Worm (Caenorhabditis elegans) whole organism, L3 larva: Measurements from ENCODE around the gene rom-2.

Experiments
- R02D3.7 ChIP-seq: fragments of 150-350 bp; optimal IDR thresholded peaks from 2 replicates; lab custom pipeline; 2014; ENCODE audit warnings: missing biosample characterization, missing genetic modification characterization
- ZK546.5 ChIP-seq: sonication (generic microtip); optimal IDR thresholded peaks from 2 replicates; lab custom pipeline; 2017; ENCODE audit warnings: missing biosample characterization, missing genetic modification characterization
- aly-2 ChIP-seq: fragments of 150-350 bp; optimal IDR thresholded peaks from 2 replicates; lab custom pipeline; 2014; ENCODE audit warnings: missing biosample characterization, missing genetic modification characterization
- ama-1 ChIP-seq: fragments of 150-350 bp; optimal IDR thresholded peaks from 2 replicates; lab custom pipeline; 2018
- ceh-16 ChIP-seq: sonication (generic microtip); optimal IDR thresholded peaks from 2 replicates; lab custom pipeline; 2017; ENCODE audit warnings: missing biosample characterization, missing genetic modification characterization
- ceh-28 ChIP-seq: fragments of 150-350 bp; optimal IDR thresholded peaks from 2 replicates; lab custom pipeline; 2014; ENCODE audit warnings: missing biosample characterization, missing genetic modification reagents, missing genetic modification characterization
- ceh-82 ChIP-seq: fragments of 150-350 bp; optimal IDR thresholded peaks from 2 replicates; lab custom pipeline; 2014; ENCODE audit warnings: missing biosample characterization, missing genetic modification characterization
- ceh-9 ChIP-seq: sonication (generic microtip); optimal IDR thresholded peaks from 2 replicates; lab custom pipeline; 2018; ENCODE audit warnings: missing biosample characterization, missing genetic modification characterization
- daf-12 ChIP-seq: fragments of 150-350 bp; optimal IDR thresholded peaks from 2 replicates; lab custom pipeline; 2014; ENCODE audit warnings: missing biosample characterization, missing genetic modification reagents, missing genetic modification characterization
- egl-27 ChIP-seq: sonication (generic microtip); optimal IDR thresholded peaks from 4 replicates; lab custom pipeline; 2017; ENCODE audit warnings: missing biosample characterization, missing genetic modification reagents, missing genetic modification characterization
- egl-5 ChIP-seq: fragments of 150-350 bp; optimal IDR thresholded peaks from 2 replicates; lab custom pipeline; 2017; ENCODE audit warnings: missing biosample characterization, missing genetic modification reagents, missing genetic modification characterization, inconsistent platforms
- elt-1 ChIP-seq: fragments of 150-350 bp; optimal IDR thresholded peaks from 2 replicates; lab custom pipeline; 2014; ENCODE audit warnings: missing biosample characterization, missing genetic modification characterization
- elt-2 ChIP-seq: sonication (generic microtip); optimal IDR thresholded peaks from 2 replicates; lab custom pipeline; 2016; ENCODE audit warnings: missing genetic modification reagents, mild to moderate bottlenecking, missing genetic modification characterization, missing compliant biosample characterization
- elt-3 ChIP-seq, 3 experiments: fragments of 150-350 bp in 1 of 3; sonication (generic microtip) in 2 of 3; optimal IDR thresholded peaks; 2 replicates in 2 of 3; 4 replicates in 1 of 3; lab custom pipeline; 2014 to 2017; ENCODE audit warnings: missing biosample characterization in 3 of 3, missing genetic modification characterization in 3 of 3
- eor-1 ChIP-seq, 2 experiments: fragments of 150-350 bp; optimal IDR thresholded peaks; 2 replicates each; lab custom pipeline; 2014 to 2018; ENCODE audit warnings: missing biosample characterization in 2 of 2, missing genetic modification characterization in 2 of 2
- fkh-10 ChIP-seq: sonication (generic microtip); optimal IDR thresholded peaks from 2 replicates; lab custom pipeline; 2017; ENCODE audit warnings: missing biosample characterization, missing genetic modification reagents, missing genetic modification characterization
- fkh-2 ChIP-seq: fragments of 150-350 bp; optimal IDR thresholded peaks from 2 replicates; lab custom pipeline; 2014; ENCODE audit warnings: missing biosample characterization, missing genetic modification reagents, missing genetic modification characterization
- fos-1 ChIP-seq: fragments of 150-350 bp; optimal IDR thresholded peaks from 2 replicates; lab custom pipeline; 2014; ENCODE audit warnings: missing biosample characterization, missing genetic modification characterization
- hmg-11 ChIP-seq: sonication (generic microtip); optimal IDR thresholded peaks from 2 replicates; lab custom pipeline; 2016; ENCODE audit warnings: missing genetic modification characterization, missing compliant biosample characterization
- jun-1 ChIP-seq: fragments of 150-350 bp; optimal IDR thresholded peaks from 2 replicates; lab custom pipeline; 2014; ENCODE audit warnings: missing biosample characterization, missing genetic modification reagents, missing genetic modification characterization
- lin-15B ChIP-seq: fragments of 150-350 bp; optimal IDR thresholded peaks from 2 replicates; lab custom pipeline; 2014; ENCODE audit warnings: missing biosample characterization, missing genetic modification characterization
- lin-39 ChIP-seq: fragments of 150-350 bp; optimal IDR thresholded peaks from 2 replicates; lab custom pipeline; 2018; ENCODE audit warnings: missing biosample characterization, missing genetic modification reagents, missing genetic modification characterization
- lsy-12 ChIP-seq: sonication (generic microtip); optimal IDR thresholded peaks from 2 replicates; lab custom pipeline; 2016; ENCODE audit warnings: mild to moderate bottlenecking, missing genetic modification characterization, missing compliant biosample characterization
- mdl-1 ChIP-seq: fragments of 150-350 bp; optimal IDR thresholded peaks from 2 replicates; lab custom pipeline; 2014; ENCODE audit warnings: missing biosample characterization, missing genetic modification characterization
- mml-1 ChIP-seq: fragments of 150-350 bp; sonication (generic microtip); optimal IDR thresholded peaks from 3 replicates; lab custom pipeline; 2014; ENCODE audit warnings: missing biosample characterization, missing genetic modification characterization
- nfya-1 ChIP-seq: sonication (generic microtip); optimal IDR thresholded peaks from 2 replicates; lab custom pipeline; 2017; ENCODE audit warnings: missing genetic modification characterization, mild to moderate bottlenecking, missing compliant biosample characterization, antibody characterized with exemption, moderate library complexity; ENCODE audit not compliant: insufficient read depth
- nhr-11 ChIP-seq: fragments of 150-350 bp; optimal IDR thresholded peaks from 2 replicates; lab custom pipeline; 2014; ENCODE audit warnings: missing biosample characterization, missing genetic modification characterization
- nhr-12 ChIP-seq: fragments of 150-350 bp; optimal IDR thresholded peaks from 2 replicates; lab custom pipeline; 2014; ENCODE audit warnings: missing biosample characterization, missing genetic modification characterization
- nhr-23 ChIP-seq: fragments of 150-350 bp; optimal IDR thresholded peaks from 2 replicates; lab custom pipeline; 2014; ENCODE audit warnings: missing biosample characterization, missing genetic modification reagents, missing genetic modification characterization
- nhr-237 ChIP-seq: fragments of 150-350 bp; optimal IDR thresholded peaks from 2 replicates; lab custom pipeline; 2014; ENCODE audit warnings: missing biosample characterization, missing genetic modification characterization
- nhr-25 ChIP-seq: sonication (generic microtip); optimal IDR thresholded peaks from 2 replicates; lab custom pipeline; 2017; ENCODE audit warnings: missing biosample characterization, missing genetic modification characterization
- nhr-28 ChIP-seq: fragments of 150-350 bp; optimal IDR thresholded peaks from 2 replicates; lab custom pipeline; 2014; ENCODE audit warnings: missing biosample characterization, missing genetic modification characterization
- nhr-43 ChIP-seq: sonication (generic microtip); optimal IDR thresholded peaks from 2 replicates; lab custom pipeline; 2016; ENCODE audit warnings: mild to moderate bottlenecking, missing genetic modification characterization, missing compliant biosample characterization; ENCODE audit not compliant: poor library complexity, severe bottlenecking
- nhr-67 ChIP-seq: fragments of 150-350 bp; optimal IDR thresholded peaks from 2 replicates; lab custom pipeline; 2014; ENCODE audit warnings: missing biosample characterization, missing genetic modification characterization
- nhr-76 ChIP-seq: fragments of 150-350 bp; sonication (generic microtip); optimal IDR thresholded peaks from 5 replicates; lab custom pipeline; 2014; ENCODE audit warnings: missing biosample characterization, missing genetic modification characterization
- nhr-77 ChIP-seq: fragments of 150-350 bp; optimal IDR thresholded peaks from 2 replicates; lab custom pipeline; 2014; ENCODE audit warnings: missing biosample characterization, missing genetic modification characterization
- pha-4 ChIP-seq: fragments of 150-350 bp; optimal IDR thresholded peaks from 2 replicates; lab custom pipeline; 2014; ENCODE audit warnings: missing biosample characterization, missing genetic modification reagents, missing genetic modification characterization
- pqm-1 ChIP-seq: fragments of 150-350 bp; optimal IDR thresholded peaks from 2 replicates; lab custom pipeline; 2017; ENCODE audit warnings: missing biosample characterization, missing genetic modification characterization, inconsistent platforms
- sea-2 ChIP-seq: fragments of 150-350 bp; sonication (generic microtip); optimal IDR thresholded peaks from 4 replicates; lab custom pipeline; 2014; ENCODE audit warnings: missing biosample characterization, missing genetic modification reagents, missing genetic modification characterization
- skn-1 ChIP-seq: fragments of 150-350 bp; optimal IDR thresholded peaks from 2 replicates; lab custom pipeline; 2014; ENCODE audit warnings: missing biosample characterization, missing genetic modification characterization
- snpc-4 ChIP-seq: fragments of 150-350 bp; optimal IDR thresholded peaks from 2 replicates; lab custom pipeline; 2014; ENCODE audit warnings: missing biosample characterization, missing genetic modification characterization
- tbx-2 ChIP-seq: sonication (generic microtip); optimal IDR thresholded peaks from 2 replicates; lab custom pipeline; 2016; ENCODE audit warnings: mild to moderate bottlenecking, missing genetic modification characterization, missing compliant biosample characterization
- unc-39 ChIP-seq: sonication (generic microtip); optimal IDR thresholded peaks from 4 replicates; lab custom pipeline; 2017; ENCODE audit warnings: missing biosample characterization, missing genetic modification characterization
- unc-62 ChIP-seq: fragments of 150-350 bp; sonication (generic microtip); optimal IDR thresholded peaks from 4 replicates; lab custom pipeline; 2014; ENCODE audit warnings: missing biosample characterization, missing genetic modification reagents, missing genetic modification characterization
- zag-1 ChIP-seq: fragments of 150-350 bp; optimal IDR thresholded peaks from 2 replicates; lab custom pipeline; 2014; ENCODE audit warnings: missing biosample characterization, missing genetic modification characterization
- ztf-11 ChIP-seq: fragments of 150-350 bp; optimal IDR thresholded peaks from 2 replicates; lab custom pipeline; 2014; ENCODE audit warnings: missing biosample characterization, missing genetic modification characterization
- ztf-4 ChIP-seq: fragments of 150-350 bp; optimal IDR thresholded peaks from 2 replicates; lab custom pipeline; 2014; ENCODE audit warnings: missing biosample characterization, missing genetic modification characterization

Gene rom-2

ce11 chrIII:9629855-9630254, 34.4 kb upstream of the rom-2 start, which contains the start of gene rpac-19:
TSS of gene rpac-19 (minus strand) at chrIII:9629885.
- no peak for TF ChIP-seq ceh-16 (tag; lab: Kevin White, UChicago)
- TF ChIP-seq snpc-4 (tag; lab: Kevin White, UChicago): peak; percentile 53
- no peak for TF ChIP-seq daf-12 (tag; lab: Kevin White, UChicago)
- TF ChIP-seq lsy-12 (tag; lab: Kevin White, UChicago): peak; percentile 80
- TF ChIP-seq unc-39 (tag; lab: Kevin White, UChicago): no peak
- TF ChIP-seq unc-62 (GFP tag; lab: Kevin White, UChicago): no peak
- peak; percentile 93 for TF ChIP-seq ama-1 (lab: Kevin White, UChicago)
- TF ChIP-seq ceh-82 (tag; lab: Kevin White, UChicago): no peak
- no peak for TF ChIP-seq ceh-28 (tag; lab: Kevin White, UChicago)
- no peak for TF ChIP-seq nhr-11 (tag; lab: Kevin White, UChicago)
- no peak for TF ChIP-seq ZK546.5
- TF ChIP-seq elt-3 (tag; optimal IDR thresholded peaks at IDR 0.05; lab: Kevin White, UChicago): no peak
- TF ChIP-seq nhr-43 (tag; lab: Kevin White, UChicago): peak; percentile 77
- TF ChIP-seq skn-1 (tag; lab: Kevin White, UChicago): peak; percentile 33
- peak; percentile 29 for TF ChIP-seq tbx-2 (tag; lab: Kevin White, UChicago)
- TF ChIP-seq jun-1 (tag; lab: Kevin White, UChicago): peak; percentile 36
- TF ChIP-seq fos-1 (tag; lab: Kevin White, UChicago): no peak
- no peak for TF ChIP-seq ztf-4 (tag; lab: Kevin White, UChicago)
- TF ChIP-seq elt-2 (tag; lab: Kevin White, UChicago): peak; percentile 80
- TF ChIP-seq nhr-23 (tag; lab: Kevin White, UChicago): peak; percentile 72
- TF ChIP-seq ceh-9 (tag; lab: Kevin White, UChicago): no peak
- peak; percentile 66 for TF ChIP-seq nfya-1 (tag; lab: Kevin White, UChicago)
- TF ChIP-seq zag-1 (tag; lab: Kevin White, UChicago): no peak
- TF ChIP-seq mdl-1 (tag; lab: Kevin White, UChicago): no peak
- peak; percentile 37 for TF ChIP-seq nhr-25
- TF ChIP-seq nhr-237 (tag; lab: Kevin White, UChicago): no peak
- peak; percentile 82 for TF ChIP-seq pha-4 (tag; lab: Kevin White, UChicago)
- TF ChIP-seq fkh-10 (GFP tag; lab: Kevin White, UChicago): no peak
- TF ChIP-seq hmg-11 (tag; lab: Kevin White, UChicago): peak; percentile 71
- TF ChIP-seq egl-5 (tag; lab: Kevin White, UChicago): peak; percentile 56
- TF ChIP-seq mml-1 (tag; lab: Kevin White, UChicago): no peak
- no peak for TF ChIP-seq eor-1 (tag; optimal IDR thresholded peaks at IDR 0.05; lab: Kevin White, UChicago)
- no peak for TF ChIP-seq nhr-28 (tag; lab: Kevin White, UChicago)
- TF ChIP-seq lin-39 (tag; lab: Kevin White, UChicago): peak; percentile 16
- no peak for TF ChIP-seq R02D3.7 (tag; lab: Kevin White, UChicago)
- no peak for TF ChIP-seq nhr-76
- peak; percentile 6 for TF ChIP-seq lin-15B (tag; lab: Kevin White, UChicago)
- TF ChIP-seq nhr-12 (tag; lab: Kevin White, UChicago): no peak
- no peak for TF ChIP-seq egl-27 (tag; lab: Kevin White, UChicago)
- TF ChIP-seq aly-2 (tag; lab: Kevin White, UChicago): no peak
- no peak for TF ChIP-seq pqm-1 (tag; lab: Kevin White, UChicago)
- no peak for TF ChIP-seq ztf-11 (tag; lab: Kevin White, UChicago)
- peak; percentile 25 for TF ChIP-seq nhr-67 (tag; lab: Kevin White, UChicago)
- TF ChIP-seq nhr-77 (tag; lab: Kevin White, UChicago): no peak
- no peak for TF ChIP-seq elt-1
- no peak for TF ChIP-seq sea-2 (GFP tag; lab: Kevin White, UChicago)
- no peak for TF ChIP-seq fkh-2 (tag; lab: Kevin White, UChicago)
